Fruit fly (Drosophila melanogaster): ENCODE results near the gene rump.

Gene rump

dm6 chr3R:9496748-9497147 is 13.4 kb downstream of the rump start (continued):
- TF ChIP-seq gcm (GFP tag; optimal IDR thresholded peaks at IDR 0.05) (peak; percentile 27), twi (tag; optimal IDR thresholded peaks at IDR 0.05) (peak; percentile 76), Poxn (GFP tag; IDR thresholded peaks at IDR 0.05) (no peak), exex (tag; optimal IDR thresholded peaks at IDR 0.05) (peak; percentile 40), gsb-n (tag; optimal IDR thresholded peaks at IDR 0.05) (peak; percentile 46), bab2 (GFP tag; optimal IDR thresholded peaks at IDR 0.05) (peak; percentile 75), CG3726 (GFP tag; IDR thresholded peaks at IDR 0.05) (no peak), al (GFP tag; IDR thresholded peaks at IDR 0.05) (peak; percentile 67), wdn (GFP tag; IDR thresholded peaks at IDR 0.05) (peak; percentile 46; the same call in 1 of the 2 replicates), CG34224 (GFP tag; IDR thresholded peaks at IDR 0.05; ENCODE audit: partially characterized antibody) (peak; percentile 36; the same call in 1 of the 3 replicates), Ets97D (GFP tag; optimal IDR thresholded peaks at IDR 0.05) (peak; percentile 99), CG16813 (GFP tag; IDR thresholded peaks at IDR 0.05; ENCODE audit: partially characterized antibody) (peak; percentile 62), ab (GFP tag; optimal IDR thresholded peaks at IDR 0.05) (no peak), CG10565 (GFP tag; optimal IDR thresholded peaks at IDR 0.05) (no peak), Stat92E (GFP tag; optimal IDR thresholded peaks at IDR 0.05) (peak in 1 of 3 experiments; percentile 92), Neu2 (GFP tag; optimal IDR thresholded peaks at IDR 0.05; ENCODE audit: borderline replicate concordance) (peak; percentile 39), CG15514 (GFP tag; optimal IDR thresholded peaks at IDR 0.05) (peak; percentile 91), slp2 (GFP tag; optimal IDR thresholded peaks at IDR 0.05) (peak; percentile 4), run (tag; optimal IDR thresholded peaks at IDR 0.05) (peak; percentile 9), CG7963 (GFP tag; IDR thresholded peaks at IDR 0.05; ENCODE audit: partially characterized antibody) (peak; percentile 42; the same call in 2 of the 3 replicates), cas (GFP tag; IDR thresholded peaks at IDR 0.05) (peak; percentile 54; the same call in 1 of the 2 replicates), Fer2 (tag; optimal IDR thresholded peaks at IDR 0.05) (peak; percentile 75), CG17829 (tag; optimal IDR thresholded peaks at IDR 0.05) (peak; percentile 80), Med (GFP tag) (peak; percentile 99), CG1832 (GFP tag; optimal IDR thresholded peaks at IDR 0.05) (no peak), lov (optimal IDR thresholded peaks at IDR 0.05) (no peak), lov (GFP tag; IDR thresholded peaks at IDR 0.05) (peak; percentile 31; the same call in 1 of the 3 replicates), CG11696 (GFP tag; IDR thresholded peaks at IDR 0.05) (no peak), CG10654 (GFP tag; optimal IDR thresholded peaks at IDR 0.05) (peak; percentile 50), pita (GFP tag; optimal IDR thresholded peaks at IDR 0.05) (peak; percentile 84), Sox100B (GFP tag; optimal IDR thresholded peaks at IDR 0.05) (no peak), vnd (GFP tag; IDR thresholded peaks at IDR 0.05; ENCODE audit: partially characterized antibody) (no peak), dpn (GFP tag; optimal IDR thresholded peaks at IDR 0.05) (peak; percentile 81 to 89), CG2889 (GFP tag; IDR thresholded peaks at IDR 0.05) (no peak), CG7786 (GFP tag; optimal IDR thresholded peaks at IDR 0.05) (peak; percentile 82), chinmo (GFP tag; IDR thresholded peaks at IDR 0.05; ENCODE audit: partially characterized antibody) (peak; percentile 54; the same call in 2 of the 4 replicates), CG3065 (GFP tag; optimal IDR thresholded peaks at IDR 0.05) (peak; percentile 18), CG12942 (GFP tag; optimal IDR thresholded peaks at IDR 0.05) (peak; percentile 74), CG4282 (GFP tag; optimal IDR thresholded peaks at IDR 0.05) (peak; percentile 75), CG15269 (tag; optimal IDR thresholded peaks at IDR 0.05) (peak; percentile 48), dati (GFP tag; IDR thresholded peaks at IDR 0.05) (no peak), bsh (GFP tag; optimal IDR thresholded peaks at IDR 0.05) (peak in 1 of 2 experiments; percentile 40), kay (GFP tag; optimal IDR thresholded peaks at IDR 0.05) (peak; percentile 76), CG6791 (GFP tag; IDR thresholded peaks at IDR 0.05; ENCODE audit: partially characterized antibody) (peak; percentile 77), CG4820 (GFP tag; optimal IDR thresholded peaks at IDR 0.05) (no peak), Lpt (GFP tag; optimal IDR thresholded peaks at IDR 0.05) (no peak), CG12391 (tag; optimal IDR thresholded peaks at IDR 0.05) (peak; percentile 67), Meics (GFP tag; optimal IDR thresholded peaks at IDR 0.05) (peak; percentile 62), CG15073 (GFP tag; optimal IDR thresholded peaks at IDR 0.05) (no peak), HLHmδ (GFP tag; optimal IDR thresholded peaks at IDR 0.05) (no peak)
